In genomic region chr3L:15704250-15704985, dm6 we compare ENCODE assay signal across 1 fruit fly cellular context.
A peak's percentile ranks its signal among the peaks of the same experiment; 100 is the strongest.
TF ChIP-seq lines count a peak whose summit lies in the region.

No protein-coding gene starts in this region.

TF ChIP-seq in whole organism, embryonic, 481 proteins besides CTCF, POLR2A, EP300 and RAD21 (continued from another document):
- TF ChIP-seq tll (GFP tag; optimal IDR thresholded peaks at IDR 0.05; lab: Kevin White, UChicago) (no peak), CG6813 (GFP tag; optimal IDR thresholded peaks at IDR 0.05; lab: Kevin White, UChicago) (no peak), sens-2 (GFP tag; IDR thresholded peaks at IDR 0.05; lab: Robert Waterston, UW) (no peak), CG18599 (GFP tag; optimal IDR thresholded peaks at IDR 0.05; lab: Kevin White, UChicago) (peak; percentile 39), ken (GFP tag; IDR thresholded peaks at IDR 0.05; lab: Robert Waterston, UW) (no peak), chm (GFP tag; IDR thresholded peaks at IDR 0.05; lab: Robert Waterston, UW) (no peak; the same call in 1 of the 2 replicates), Meics (GFP tag; optimal IDR thresholded peaks at IDR 0.05; lab: Kevin White, UChicago) (peak; percentile 11), stc (GFP tag; IDR thresholded peaks at IDR 0.05; lab: Robert Waterston, UW) (no peak), en (GFP tag; optimal IDR thresholded peaks at IDR 0.05; lab: Kevin White, UChicago) (no peak), tio (GFP tag; optimal IDR thresholded peaks at IDR 0.05; lab: Kevin White, UChicago) (peak; percentile 78), HLH3B (GFP tag; IDR thresholded peaks at IDR 0.05; lab: Robert Waterston, UW) (no peak), Deaf1 (tag; optimal IDR thresholded peaks at IDR 0.05; lab: Kevin White, UChicago) (peak; percentile 34), amos (GFP tag; IDR thresholded peaks at IDR 0.05; lab: Robert Waterston, UW; ENCODE audit: partially characterized antibody) (no peak), tna (GFP tag; IDR thresholded peaks at IDR 0.05; lab: Robert Waterston, UW; ENCODE audit: partially characterized antibody) (no peak), Dref (GFP tag; IDR thresholded peaks at IDR 0.05; lab: Robert Waterston, UW) (no peak), CG10959 (GFP tag; IDR thresholded peaks at IDR 0.05; lab: Robert Waterston, UW) (no peak), mam (GFP tag; optimal IDR thresholded peaks at IDR 0.05; lab: Kevin White, UChicago) (no peak), Blimp-1 (GFP tag; optimal IDR thresholded peaks at IDR 0.05; lab: Kevin White, UChicago) (peak; percentile 75), CG16779 (GFP tag; IDR thresholded peaks at IDR 0.05; lab: Robert Waterston, UW) (no peak), HmgD (GFP tag; optimal IDR thresholded peaks at IDR 0.05; lab: Kevin White, UChicago) (no peak), psq (GFP tag; optimal IDR thresholded peaks at IDR 0.05; lab: Kevin White, UChicago) (peak; percentile 17), aop (GFP tag; IDR thresholded peaks at IDR 0.05; lab: Robert Waterston, UW) (no peak), CG18476 (GFP tag; optimal IDR thresholded peaks at IDR 0.05; lab: Kevin White, UChicago) (peak; percentile 39), peb (GFP tag; IDR thresholded peaks at IDR 0.05; lab: Robert Waterston, UW) (no peak), tx (GFP tag; optimal IDR thresholded peaks at IDR 0.05; lab: Kevin White, UChicago) (no peak), cg (GFP tag; optimal IDR thresholded peaks at IDR 0.05; lab: Kevin White, UChicago) (peak; percentile 2), CG15479 (GFP tag; optimal IDR thresholded peaks at IDR 0.05; lab: Kevin White, UChicago) (no peak), salm (tag; optimal IDR thresholded peaks at IDR 0.05; lab: Kevin White, UChicago) (peak; percentile 27), Dek (tag; optimal IDR thresholded peaks at IDR 0.05; lab: Kevin White, UChicago) (no peak), CG9876 (GFP tag; optimal IDR thresholded peaks at IDR 0.05; lab: Kevin White, UChicago) (no peak), Lhr (GFP tag; optimal IDR thresholded peaks at IDR 0.05; lab: Kevin White, UChicago) (peak; percentile 50), H2.0 (GFP tag; IDR thresholded peaks at IDR 0.05; lab: Robert Waterston, UW) (no peak), p53 (GFP tag; optimal IDR thresholded peaks at IDR 0.05; lab: Kevin White, UChicago) (no peak), CG3065 (GFP tag; optimal IDR thresholded peaks at IDR 0.05; lab: Kevin White, UChicago) (no peak), Awh (GFP tag; IDR thresholded peaks at IDR 0.05; lab: Robert Waterston, UW) (no peak), Asciz (GFP tag; optimal IDR thresholded peaks at IDR 0.05; lab: Kevin White, UChicago) (peak; percentile 55), org-1 (GFP tag; optimal IDR thresholded peaks at IDR 0.05; lab: Kevin White, UChicago) (peak; percentile 34), CG3281 (GFP tag; optimal IDR thresholded peaks at IDR 0.05; lab: Kevin White, UChicago) (peak; percentile 24), sc (optimal IDR thresholded peaks at IDR 0.05; lab: Kevin White, UChicago) (no peak), sc (GFP tag; optimal IDR thresholded peaks at IDR 0.05; lab: Kevin White, UChicago) (peak; percentile 63), zfh1 (GFP tag; IDR thresholded peaks at IDR 0.05; lab: Robert Waterston, UW) (peak; percentile 48; the same call in 2 of the 3 replicates), CG12219 (GFP tag; optimal IDR thresholded peaks at IDR 0.05; lab: Kevin White, UChicago) (no peak), trem (tag; optimal IDR thresholded peaks at IDR 0.05; lab: Kevin White, UChicago) (peak; percentile 51), CG13296 (GFP tag; optimal IDR thresholded peaks at IDR 0.05; lab: Kevin White, UChicago) (no peak), Oaz (GFP tag; IDR thresholded peaks at IDR 0.05; lab: Robert Waterston, UW) (no peak), ase (GFP tag; IDR thresholded peaks at IDR 0.05; lab: Robert Waterston, UW) (no peak), CG7271 (tag; optimal IDR thresholded peaks at IDR 0.05; lab: Kevin White, UChicago) (no peak), eve (GFP tag; optimal IDR thresholded peaks at IDR 0.05; lab: Kevin White, UChicago) (peak in 1 of 2 experiments; percentile 35), CG6254 (GFP tag; optimal IDR thresholded peaks at IDR 0.05; lab: Kevin White, UChicago) (peak; percentile 31), nerfin-2 (GFP tag; IDR thresholded peaks at IDR 0.05; lab: Robert Waterston, UW; ENCODE audit: partially characterized antibody) (no peak), az2 (GFP tag; optimal IDR thresholded peaks at IDR 0.05; lab: Kevin White, UChicago) (peak; percentile 69), CG4282 (GFP tag; optimal IDR thresholded peaks at IDR 0.05; lab: Kevin White, UChicago) (no peak), fd3F (GFP tag; optimal IDR thresholded peaks at IDR 0.05; lab: Kevin White, UChicago) (no peak), Jarid2 (GFP tag; optimal IDR thresholded peaks at IDR 0.05; lab: Kevin White, UChicago) (no peak), gem (tag; optimal IDR thresholded peaks at IDR 0.05; lab: Kevin White, UChicago) (peak; percentile 81), CG12071 (GFP tag; optimal IDR thresholded peaks at IDR 0.05; lab: Kevin White, UChicago) (no peak), CG9437 (GFP tag; optimal IDR thresholded peaks at IDR 0.05; lab: Kevin White, UChicago) (peak; percentile 45), CG11398 (GFP tag; optimal IDR thresholded peaks at IDR 0.05; lab: Kevin White, UChicago) (no peak), hkb (optimal IDR thresholded peaks at IDR 0.05; lab: Kevin White, UChicago) (no peak), hkb (GFP tag; IDR thresholded peaks at IDR 0.05; lab: Robert Waterston, UW) (no peak), ap (GFP tag; IDR thresholded peaks at IDR 0.05; lab: Robert Waterston, UW) (no peak), CG2712 (tag; optimal IDR thresholded peaks at IDR 0.05; lab: Kevin White, UChicago) (peak; percentile 84), run (tag; optimal IDR thresholded peaks at IDR 0.05; lab: Kevin White, UChicago) (peak; percentile 28), chif (GFP tag; optimal IDR thresholded peaks at IDR 0.05; lab: Kevin White, UChicago) (peak; percentile 14 to 31), fd64A (GFP tag; optimal IDR thresholded peaks at IDR 0.05; lab: Kevin White, UChicago) (no peak), Opbp (GFP tag; IDR thresholded peaks at IDR 0.05; lab: Robert Waterston, UW; ENCODE audit: partially characterized antibody) (no peak), CG6854 (GFP tag; optimal IDR thresholded peaks at IDR 0.05; lab: Kevin White, UChicago) (no peak), wek (GFP tag; optimal IDR thresholded peaks at IDR 0.05; lab: Kevin White, UChicago) (no peak), CG31224 (GFP tag; IDR thresholded peaks at IDR 0.05; lab: Robert Waterston, UW) (no peak), Ets65A (GFP tag; lab: Kevin White, UChicago) (no peak), CG12104 (GFP tag; optimal IDR thresholded peaks at IDR 0.05; lab: Kevin White, UChicago) (peak; percentile 55), pb (GFP tag; optimal IDR thresholded peaks at IDR 0.05; lab: Kevin White, UChicago) (no peak), E2f2 (GFP tag; IDR thresholded peaks at IDR 0.05; lab: Robert Waterston, UW) (peak; percentile 9; the same call in 1 of the 2 replicates), Lim3 (GFP tag; IDR thresholded peaks at IDR 0.05; lab: Robert Waterston, UW) (no peak), sd (tag; optimal IDR thresholded peaks at IDR 0.05; lab: Kevin White, UChicago) (peak; percentile 7), CG10431 (GFP tag; optimal IDR thresholded peaks at IDR 0.05; lab: Kevin White, UChicago) (peak; percentile 56), jumu (GFP tag; optimal IDR thresholded peaks at IDR 0.05; lab: Kevin White, UChicago) (no peak), zen2 (GFP tag; IDR thresholded peaks at IDR 0.05; lab: Robert Waterston, UW; ENCODE audit: partially characterized antibody) (no peak), CG2889 (GFP tag; IDR thresholded peaks at IDR 0.05; lab: Robert Waterston, UW) (no peak), CG11696 (GFP tag; IDR thresholded peaks at IDR 0.05; lab: Robert Waterston, UW) (no peak), CG14441 (GFP tag; IDR thresholded peaks at IDR 0.05; lab: Robert Waterston, UW) (no peak), lilli (GFP tag; optimal IDR thresholded peaks at IDR 0.05; lab: Kevin White, UChicago) (peak; percentile 25), her (GFP tag; optimal IDR thresholded peaks at IDR 0.05; lab: Kevin White, UChicago) (no peak), Hr51 (GFP tag; optimal IDR thresholded peaks at IDR 0.05; lab: Kevin White, UChicago) (peak in 1 of 2 experiments; percentile 73), CG4424 (GFP tag; optimal IDR thresholded peaks at IDR 0.05; lab: Kevin White, UChicago) (peak; percentile 77), Hand (GFP tag; optimal IDR thresholded peaks at IDR 0.05; lab: Kevin White, UChicago) (peak; percentile 20), Neu2 (GFP tag; optimal IDR thresholded peaks at IDR 0.05; lab: Kevin White, UChicago; ENCODE audit: borderline replicate concordance) (no peak), slp2 (GFP tag; optimal IDR thresholded peaks at IDR 0.05; lab: Kevin White, UChicago) (no peak), tin (GFP tag; optimal IDR thresholded peaks at IDR 0.05; lab: Kevin White, UChicago) (peak; percentile 31), CG15696 (tag; optimal IDR thresholded peaks at IDR 0.05; lab: Kevin White, UChicago) (peak; percentile 52), Chrac-16 (GFP tag; optimal IDR thresholded peaks at IDR 0.05; lab: Kevin White, UChicago) (peak; percentile 44), CG1647 (GFP tag; optimal IDR thresholded peaks at IDR 0.05; lab: Kevin White, UChicago) (no peak), esg (GFP tag; conservative IDR thresholded peaks at IDR 0.05; lab: Robert Waterston, UW) (no peak; the same call in 1 of the 2 replicates), shn (GFP tag; optimal IDR thresholded peaks at IDR 0.05; lab: Kevin White, UChicago) (no peak), CG17802 (tag; optimal IDR thresholded peaks at IDR 0.05; lab: Kevin White, UChicago) (no peak), CG4328 (GFP tag; optimal IDR thresholded peaks at IDR 0.05; lab: Kevin White, UChicago) (peak; percentile 24), oc (tag; optimal IDR thresholded peaks at IDR 0.05; lab: Kevin White, UChicago) (no peak), Atf-2 (GFP tag; optimal IDR thresholded peaks at IDR 0.05; lab: Kevin White, UChicago) (no peak), lab (GFP tag; optimal IDR thresholded peaks at IDR 0.05; lab: Kevin White, UChicago) (peak; percentile 30), CG14667 (GFP tag; IDR thresholded peaks at IDR 0.05; lab: Robert Waterston, UW) (no peak; the same call in 1 of the 2 replicates), Abd-B (GFP tag; optimal IDR thresholded peaks at IDR 0.05; lab: Kevin White, UChicago) (peak; percentile 42), CG17912 (GFP tag; optimal IDR thresholded peaks at IDR 0.05; lab: Kevin White, UChicago) (no peak), CG12769 (tag; optimal IDR thresholded peaks at IDR 0.05; lab: Kevin White, UChicago) (no peak), Hmx (GFP tag; optimal IDR thresholded peaks at IDR 0.05; lab: Kevin White, UChicago) (no peak), CG32532 (GFP tag; IDR thresholded peaks at IDR 0.05; lab: Robert Waterston, UW) (no peak), NK7.1 (GFP tag; optimal IDR thresholded peaks at IDR 0.05; lab: Kevin White, UChicago) (no peak), Elba2 (GFP tag; optimal IDR thresholded peaks at IDR 0.05; lab: Kevin White, UChicago) (no peak), crc (GFP tag; optimal IDR thresholded peaks at IDR 0.05; lab: Kevin White, UChicago) (no peak), wor (GFP tag; IDR thresholded peaks at IDR 0.05; lab: Robert Waterston, UW) (peak; percentile 49; the same call in 1 of the 2 replicates), Dbx (GFP tag; IDR thresholded peaks at IDR 0.05; lab: Robert Waterston, UW) (no peak), ro (GFP tag; IDR thresholded peaks at IDR 0.05; lab: Robert Waterston, UW) (no peak), MESR4 (GFP tag; optimal IDR thresholded peaks at IDR 0.05; lab: Kevin White, UChicago) (no peak), CG1832 (GFP tag; optimal IDR thresholded peaks at IDR 0.05; lab: Kevin White, UChicago) (no peak), cwo (GFP tag; optimal IDR thresholded peaks at IDR 0.05; lab: Kevin White, UChicago) (peak; percentile 34), dati (GFP tag; IDR thresholded peaks at IDR 0.05; lab: Robert Waterston, UW) (no peak), CG2875 (GFP tag; optimal IDR thresholded peaks at IDR 0.05; lab: Kevin White, UChicago) (peak; percentile 34), CG4854 (GFP tag; optimal IDR thresholded peaks at IDR 0.05; lab: Kevin White, UChicago) (no peak), CG11247 (GFP tag; IDR thresholded peaks at IDR 0.05; lab: Robert Waterston, UW) (no peak), pfk (GFP tag; optimal IDR thresholded peaks at IDR 0.05; lab: Kevin White, UChicago) (no peak), dysf (GFP tag; IDR thresholded peaks at IDR 0.05; lab: Robert Waterston, UW) (peak; percentile 21; the same call in 1 of the 3 replicates), dmrt11E (tag; optimal IDR thresholded peaks at IDR 0.05; lab: Kevin White, UChicago) (peak; percentile 85), Med (GFP tag; lab: Kevin White, UChicago) (peak; percentile 70), vnd (GFP tag; IDR thresholded peaks at IDR 0.05; lab: Robert Waterston, UW; ENCODE audit: partially characterized antibody) (no peak), sima (GFP tag; optimal IDR thresholded peaks at IDR 0.05; lab: Kevin White, UChicago) (no peak), inv (GFP tag; IDR thresholded peaks at IDR 0.05; lab: Robert Waterston, UW; ENCODE audit: partially characterized antibody) (no peak), CG30403 (GFP tag; optimal IDR thresholded peaks at IDR 0.05; lab: Kevin White, UChicago) (peak; percentile 67), pros (GFP tag; optimal IDR thresholded peaks at IDR 0.05; lab: Kevin White, UChicago) (no peak), so (GFP tag; IDR thresholded peaks at IDR 0.05; lab: Robert Waterston, UW) (no peak), br (optimal IDR thresholded peaks at IDR 0.05; lab: Kevin White, UChicago) (no peak), ewg (GFP tag; optimal IDR thresholded peaks at IDR 0.05; lab: Kevin White, UChicago) (peak; percentile 46), CG34376 (GFP tag; optimal IDR thresholded peaks at IDR 0.05; lab: Kevin White, UChicago) (no peak)
